Fruit fly (Drosophila melanogaster) whole organism, embryonic: Measurements from ENCODE around the gene Syt12.

Experiments
- Antp ChIP-seq: fragments of 200-800 bp; sonication (Bioruptor generic); optimal IDR thresholded peaks from 3 replicates; lab custom pipeline; 2016; ENCODE audit warnings: missing biosample characterization, missing genetic modification characterization
- Bgb ChIP-seq: fragments of 200-800 bp; sonication (Bioruptor generic); IDR thresholded peaks from 2 replicates; pipeline ENCODE4 v1.3.6; 2022; ENCODE audit warnings: missing biosample characterization, missing genetic modification characterization; ENCODE audit not compliant: partially characterized antibody
- CG10321 ChIP-seq: fragments of 200-800 bp; sonication (Bioruptor generic); IDR thresholded peaks from 2 replicates; pipeline ENCODE4 v1.3.6; 2022; ENCODE audit warnings: missing biosample characterization, missing genetic modification characterization
- CG10431 ChIP-seq: fragments of 200-800 bp; sonication (Bioruptor generic); optimal IDR thresholded peaks from 3 replicates; lab custom pipeline; 2018; ENCODE audit warnings: missing biosample characterization, mild to moderate bottlenecking, missing genetic modification characterization
- CG11085 ChIP-seq: fragments of 200-800 bp; sonication (Bioruptor generic); IDR thresholded peaks from 2 replicates; pipeline ENCODE4 v1.3.6; 2022; ENCODE audit warnings: missing biosample characterization, missing genetic modification characterization
- CG11456 ChIP-seq: fragments of 200-800 bp; sonication (Bioruptor generic); IDR thresholded peaks from 3 replicates; pipeline ENCODE4 v1.3.6; 2022; ENCODE audit warnings: missing biosample characterization, missing genetic modification characterization
- CG12659 ChIP-seq: fragments of 200-800 bp; sonication (Bioruptor generic); optimal IDR thresholded peaks from 3 replicates; lab custom pipeline; 2017; ENCODE audit warnings: mild to moderate bottlenecking, missing biosample characterization, missing genetic modification reagents, missing genetic modification characterization
- CG13287 ChIP-seq: fragments of 200-800 bp; sonication (Bioruptor generic); IDR thresholded peaks from 2 replicates; pipeline ENCODE4 v1.3.6; 2022; ENCODE audit warnings: missing biosample characterization, missing genetic modification characterization; ENCODE audit not compliant: partially characterized antibody
- CG13296 ChIP-seq: fragments of 200-800 bp; sonication (Bioruptor generic); optimal IDR thresholded peaks from 3 replicates; lab custom pipeline; 2018; ENCODE audit warnings: missing biosample characterization, mild to moderate bottlenecking, missing genetic modification characterization
- CG14710 ChIP-seq: fragments of 200-800 bp; sonication (Bioruptor generic); optimal IDR thresholded peaks from 3 replicates; lab custom pipeline; 2019; ENCODE audit warnings: missing biosample characterization, mild to moderate bottlenecking, missing genetic modification characterization, moderate library complexity
- CG16863 ChIP-seq: fragments of 200-800 bp; sonication (Bioruptor generic); optimal IDR thresholded peaks from 3 replicates; lab custom pipeline; 2016; ENCODE audit warnings: missing biosample characterization, missing genetic modification characterization
- CG17802 ChIP-seq: fragments of 200-800 bp; sonication (Bioruptor generic); optimal IDR thresholded peaks from 2 replicates; lab custom pipeline; 2018; ENCODE audit warnings: missing biosample characterization, mild to moderate bottlenecking, missing genetic modification characterization, moderate library complexity
- CG2199 ChIP-seq: fragments of 200-800 bp; sonication (Bioruptor generic); IDR thresholded peaks from 3 replicates; pipeline ENCODE4 v1.3.6; 2022; ENCODE audit warnings: missing biosample characterization, missing genetic modification characterization
- CG2678 ChIP-seq: fragments of 200-800 bp; sonication (Bioruptor generic); optimal IDR thresholded peaks from 3 replicates; lab custom pipeline; 2019; ENCODE audit warnings: missing biosample characterization, mild to moderate bottlenecking, missing genetic modification characterization, moderate library complexity
- CG30431 ChIP-seq: fragments of 200-800 bp; sonication (Bioruptor generic); optimal IDR thresholded peaks from 2 replicates; lab custom pipeline; 2017; ENCODE audit warnings: missing biosample characterization, missing genetic modification characterization
- CG33213 ChIP-seq: fragments of 200-800 bp; sonication (Bioruptor generic); optimal IDR thresholded peaks from 3 replicates; lab custom pipeline; 2016; ENCODE audit warnings: missing biosample characterization, missing genetic modification characterization
- CG6683 ChIP-seq: fragments of 200-800 bp; sonication (Bioruptor generic); optimal IDR thresholded peaks from 2 replicates; lab custom pipeline; 2017; ENCODE audit warnings: missing biosample characterization, mild to moderate bottlenecking, missing genetic modification characterization, missing genetic modification reagents
- CG6689 ChIP-seq: fragments of 200-800 bp; sonication (Bioruptor generic); IDR thresholded peaks from 2 replicates; pipeline ENCODE4 v1.3.6; 2022; ENCODE audit warnings: missing biosample characterization, missing genetic modification characterization
- CG7987 ChIP-seq: fragments of 200-800 bp; sonication (Bioruptor generic); optimal IDR thresholded peaks from 2 replicates; lab custom pipeline; 2018; ENCODE audit warnings: missing biosample characterization, mild to moderate bottlenecking, missing genetic modification characterization, moderate library complexity
- CG8290 ChIP-seq, 3 experiments: fragments of 200-800 bp; sonication (Bioruptor generic); optimal IDR thresholded peaks; 2 replicates each; lab custom pipeline; 2016 to 2019; ENCODE audit warnings: missing biosample characterization in 3 of 3, missing genetic modification characterization in 3 of 3, mild to moderate bottlenecking in 2 of 3, moderate library complexity in 1 of 3
- CHES-1-like ChIP-seq: fragments of 200-800 bp; sonication (Bioruptor generic); optimal IDR thresholded peaks from 2 replicates; lab custom pipeline; 2016; ENCODE audit warnings: missing biosample characterization, missing genetic modification characterization
- CrebB ChIP-seq: fragments of 200-800 bp; sonication (Bioruptor generic); optimal IDR thresholded peaks from 3 replicates; lab custom pipeline; 2018; ENCODE audit warnings: missing biosample characterization, mild to moderate bottlenecking, missing genetic modification characterization
- Drgx ChIP-seq: fragments of 200-800 bp; sonication (Bioruptor generic); IDR thresholded peaks from 2 replicates; pipeline ENCODE4 v1.3.6; 2022; ENCODE audit warnings: missing biosample characterization, missing genetic modification characterization
- H2.0 ChIP-seq: fragments of 200-800 bp; sonication (Bioruptor generic); IDR thresholded peaks from 2 replicates; pipeline ENCODE4 v1.3.6; 2022; ENCODE audit warnings: missing biosample characterization, missing genetic modification characterization
- HmgD ChIP-seq: fragments of 200-800 bp; sonication (Bioruptor generic); optimal IDR thresholded peaks from 3 replicates; lab custom pipeline; 2016; ENCODE audit warnings: missing biosample characterization, missing genetic modification characterization
- Hmx ChIP-seq: fragments of 200-800 bp; sonication (Bioruptor generic); optimal IDR thresholded peaks from 2 replicates; lab custom pipeline; 2016; ENCODE audit warnings: missing biosample characterization, missing genetic modification characterization
- Hr3 ChIP-seq: fragments of 200-800 bp; sonication (Bioruptor generic); optimal IDR thresholded peaks from 3 replicates; lab custom pipeline; 2016; ENCODE audit warnings: missing biosample characterization, missing genetic modification characterization
- Hr51 ChIP-seq, 2 experiments: fragments of 200-800 bp; sonication (Bioruptor generic); optimal IDR thresholded peaks; 2 replicates in 1 of 2; 3 replicates in 1 of 2; lab custom pipeline; 2016 to 2018; ENCODE audit warnings: missing biosample characterization in 2 of 2, missing genetic modification characterization in 2 of 2, mild to moderate bottlenecking in 1 of 2, moderate library complexity in 1 of 2
- MESR4 ChIP-seq: fragments of 200-800 bp; sonication (Bioruptor generic); optimal IDR thresholded peaks from 2 replicates; lab custom pipeline; 2018; ENCODE audit warnings: missing biosample characterization, mild to moderate bottlenecking, missing genetic modification characterization, moderate library complexity
- NC2β ChIP-seq: fragments of 200-800 bp; sonication (Bioruptor generic); optimal IDR thresholded peaks from 2 replicates; lab custom pipeline; 2016; ENCODE audit warnings: missing biosample characterization, missing genetic modification characterization
- Rx ChIP-seq: fragments of 200-800 bp; sonication (Bioruptor generic); IDR thresholded peaks from 2 replicates; pipeline ENCODE4 v1.3.6; 2022; ENCODE audit warnings: missing biosample characterization, missing genetic modification characterization
- Xbp1 ChIP-seq: fragments of 200-800 bp; sonication (Bioruptor generic); optimal IDR thresholded peaks from 3 replicates; lab custom pipeline; 2016; ENCODE audit warnings: missing biosample characterization, mild to moderate bottlenecking, missing genetic modification characterization
- bowl ChIP-seq: fragments of 200-800 bp; sonication (Bioruptor generic); IDR thresholded peaks from 2 replicates; pipeline ENCODE4 v1.3.6; 2022; ENCODE audit warnings: missing biosample characterization, missing genetic modification characterization
- cad ChIP-seq: fragments of >200 bp; optimal IDR thresholded peaks from 2 replicates; lab custom pipeline; 2017; ENCODE audit warnings: missing biosample characterization, missing genetic modification characterization
- caup ChIP-seq: fragments of 200-800 bp; sonication (Bioruptor generic); optimal IDR thresholded peaks from 3 replicates; lab custom pipeline; 2017; ENCODE audit warnings: missing biosample characterization, mild to moderate bottlenecking, missing genetic modification characterization, moderate library complexity; ENCODE audit not compliant: severe bottlenecking
- corto ChIP-seq: fragments of 200-800 bp; sonication (Bioruptor generic); optimal IDR thresholded peaks from 2 replicates; lab custom pipeline; 2016; ENCODE audit warnings: missing biosample characterization, mild to moderate bottlenecking, missing genetic modification characterization, moderate library complexity
- crp ChIP-seq, 2 experiments: fragments of 200-800 bp; sonication (Bioruptor generic); optimal IDR thresholded peaks; 2 replicates in 1 of 2; 3 replicates in 1 of 2; lab custom pipeline; 2017; ENCODE audit warnings: missing biosample characterization in 2 of 2, missing genetic modification characterization in 2 of 2, mild to moderate bottlenecking in 1 of 2, moderate library complexity in 1 of 2
- dati ChIP-seq: fragments of 200-800 bp; sonication (Bioruptor generic); IDR thresholded peaks from 2 replicates; pipeline ENCODE4 v1.3.6; 2022; ENCODE audit warnings: missing biosample characterization, missing genetic modification characterization
- gem ChIP-seq: fragments of 200-800 bp; sonication (Bioruptor generic); optimal IDR thresholded peaks from 2 replicates; lab custom pipeline; 2019; ENCODE audit warnings: missing biosample characterization, mild to moderate bottlenecking, missing genetic modification characterization, moderate library complexity
- gfzf ChIP-seq: fragments of 200-800 bp; sonication (Bioruptor generic); optimal IDR thresholded peaks from 2 replicates; lab custom pipeline; 2016; ENCODE audit warnings: missing biosample characterization, mild to moderate bottlenecking, missing genetic modification characterization, moderate library complexity
- jigr1 ChIP-seq: fragments of 200-800 bp; sonication (Bioruptor generic); IDR thresholded peaks from 3 replicates; pipeline ENCODE4 v1.3.6; 2022; ENCODE audit warnings: missing biosample characterization, missing genetic modification characterization
- jumu ChIP-seq: fragments of 200-800 bp; sonication (Bioruptor generic); optimal IDR thresholded peaks from 3 replicates; lab custom pipeline; 2016; ENCODE audit warnings: missing biosample characterization, missing genetic modification characterization
- lmd ChIP-seq: fragments of 200-800 bp; sonication (Bioruptor generic); IDR thresholded peaks from 2 replicates; pipeline ENCODE4 v1.3.6; 2022; ENCODE audit warnings: missing biosample characterization, missing genetic modification characterization
- lola ChIP-seq, 3 experiments: fragments of >200 bp in 2 of 3; fragments of 200-800 bp in 1 of 3; sonication (Bioruptor generic) in 1 of 3; optimal IDR thresholded peaks; 2 replicates each; lab custom pipeline; 2017 to 2019; ENCODE audit warnings: missing biosample characterization in 3 of 3, missing genetic modification characterization in 3 of 3, mild to moderate bottlenecking in 1 of 3, moderate library complexity in 1 of 3
- org-1 ChIP-seq: fragments of 200-800 bp; sonication (Bioruptor generic); optimal IDR thresholded peaks from 2 replicates; lab custom pipeline; 2017; ENCODE audit warnings: missing biosample characterization, missing genetic modification characterization
- ranshi ChIP-seq: fragments of 200-800 bp; sonication (Bioruptor generic); IDR thresholded peaks from 2 replicates; pipeline ENCODE4 v1.3.6; 2022; ENCODE audit warnings: missing biosample characterization, missing genetic modification characterization
- stwl ChIP-seq: fragments of 200-800 bp; sonication (Bioruptor generic); optimal IDR thresholded peaks from 3 replicates; lab custom pipeline; 2018; ENCODE audit warnings: missing biosample characterization, mild to moderate bottlenecking, missing genetic modification characterization, moderate library complexity
- yki ChIP-seq: fragments of >200 bp; optimal IDR thresholded peaks from 3 replicates; lab custom pipeline; 2018

Syt12 gene

DNA sequence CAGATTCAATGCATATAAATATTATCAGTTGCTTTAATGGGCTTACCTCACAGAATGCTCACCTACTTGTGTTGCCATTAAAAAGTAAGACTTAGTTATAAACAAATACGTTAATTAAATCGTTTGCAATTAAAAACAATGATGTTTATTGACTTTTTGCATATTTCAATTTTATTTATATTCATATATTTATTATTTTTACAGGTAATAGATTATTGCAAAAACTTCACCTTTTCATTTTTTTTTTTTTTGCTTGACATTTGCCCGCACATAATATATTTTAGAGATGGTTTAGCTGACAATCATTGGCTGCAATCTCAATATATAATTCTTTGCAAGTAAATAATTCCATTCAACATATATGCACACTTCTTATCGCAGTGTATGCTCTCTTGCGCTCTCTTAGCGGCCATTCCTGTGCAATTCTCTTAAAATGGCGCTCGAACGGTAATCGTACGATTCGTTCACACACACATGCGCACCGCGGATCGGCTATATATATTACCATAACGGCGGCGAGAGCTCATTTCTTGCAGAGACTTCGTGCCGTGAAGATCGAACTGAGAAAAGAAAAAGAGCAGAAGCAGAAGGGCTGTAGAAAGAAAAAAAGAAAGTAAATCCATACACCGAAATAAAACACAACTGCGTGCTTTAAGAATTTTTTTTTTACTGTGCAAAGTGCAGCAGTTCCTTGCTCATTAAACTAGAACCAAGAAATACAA is 37.5 kb downstream of the Syt12 start, which contains the start of gene Bcat (continued):
- no peak for TF ChIP-seq CG7987
- peak; percentile 69 for TF ChIP-seq CG13296 (GFP tag; lab: Kevin White, UChicago)
- TF ChIP-seq gem = peak; percentile 85
- TF ChIP-seq CG12659 (GFP tag; lab: Kevin White, UChicago) = peak; percentile 88
- TF ChIP-seq cad (GFP tag; lab: Kevin White, UChicago) = no peak
- TF ChIP-seq org-1 (GFP tag; lab: Kevin White, UChicago) = peak; percentile 70
- peak; percentile 20 for TF ChIP-seq CG14710 (tag; lab: Kevin White, UChicago)
- TF ChIP-seq CHES-1-like (GFP tag; lab: Kevin White, UChicago) = no peak
- TF ChIP-seq Drgx (GFP tag; lab: Robert Waterston, UW) = no peak
- no peak for TF ChIP-seq Bgb (GFP tag; lab: Robert Waterston, UW)
- TF ChIP-seq CrebB = no peak
- no peak for TF ChIP-seq stwl (tag; lab: Kevin White, UChicago)
- TF ChIP-seq corto = no peak
- no peak for TF ChIP-seq CG10321 (GFP tag; lab: Robert Waterston, UW)
- no peak for TF ChIP-seq MESR4 (GFP tag; lab: Kevin White, UChicago)
- peak in 1 of 3 experiments; percentile 17 for TF ChIP-seq lola (GFP tag; optimal IDR thresholded peaks at IDR 0.05; lab: Kevin White, UChicago)
- TF ChIP-seq CG6683 (GFP tag; lab: Kevin White, UChicago) = peak; percentile 55
- no peak for TF ChIP-seq dati
- TF ChIP-seq CG11085 = peak; percentile 57; the same call in 1 of the 2 replicates
- peak; percentile 76 for TF ChIP-seq lmd (GFP tag; lab: Robert Waterston, UW)
- TF ChIP-seq CG8290 (GFP tag; optimal IDR thresholded peaks at IDR 0.05; lab: Kevin White, UChicago) = no peak
- peak in 1 of 2 experiments; percentile 55 for TF ChIP-seq CG8290 (tag; optimal IDR thresholded peaks at IDR 0.05; lab: Kevin White, UChicago)
- no peak for TF ChIP-seq NC2β (GFP tag; lab: Kevin White, UChicago)
- peak; percentile 41 for TF ChIP-seq CG30431 (GFP tag; lab: Kevin White, UChicago)
- peak; percentile 56 for TF ChIP-seq caup
- no peak for TF ChIP-seq jumu
- peak in 1 of 2 experiments; percentile 88 for TF ChIP-seq Hr51 (GFP tag; optimal IDR thresholded peaks at IDR 0.05; lab: Kevin White, UChicago)
- no peak; the same call in 1 of the 2 replicates for TF ChIP-seq CG13287 (GFP tag; lab: Robert Waterston, UW)
- TF ChIP-seq CG33213 (GFP tag; lab: Kevin White, UChicago) = no peak
- TF ChIP-seq Antp (GFP tag; lab: Kevin White, UChicago) = no peak
- TF ChIP-seq Hmx (GFP tag; lab: Kevin White, UChicago) = no peak
- TF ChIP-seq CG17802 (tag; lab: Kevin White, UChicago) = no peak
- peak; percentile 72 for TF ChIP-seq Hr3
- no peak for TF ChIP-seq HmgD
- 0 out of 2 replicates have a peak, but pooled peaks have one; percentile 35 for TF ChIP-seq ranshi (GFP tag; lab: Robert Waterston, UW)
- 0 out of 2 replicates have a peak, but pooled peaks have one; percentile 8 for TF ChIP-seq bowl (GFP tag; lab: Robert Waterston, UW)
- TF ChIP-seq CG10431 (GFP tag; lab: Kevin White, UChicago) = no peak
- TF ChIP-seq CG2678 = peak; percentile 90
- TF ChIP-seq Rx (GFP tag; lab: Robert Waterston, UW) = no peak; the same call in 1 of the 2 replicates
- TF ChIP-seq CG6689 = peak; percentile 74
- no peak for TF ChIP-seq yki
- TF ChIP-seq H2.0 (GFP tag; lab: Robert Waterston, UW) = no peak
- TF ChIP-seq jigr1 (GFP tag; lab: Robert Waterston, UW) = no peak
- TF ChIP-seq gfzf (GFP tag; lab: Kevin White, UChicago) = no peak
- TF ChIP-seq crp (GFP tag; optimal IDR thresholded peaks at IDR 0.05; lab: Kevin White, UChicago) = peak in 1 of 2 experiments; percentile 10
- peak; percentile 63; the same call in 1 of the 3 replicates for TF ChIP-seq CG11456 (GFP tag; lab: Robert Waterston, UW)
- TF ChIP-seq CG16863 (GFP tag; lab: Kevin White, UChicago) = no peak
- TF ChIP-seq Xbp1 (GFP tag; lab: Kevin White, UChicago) = peak; percentile 67
- no peak for TF ChIP-seq CG2199
